Worm (Caenorhabditis elegans) whole organism, L1 larva: ENCODE results near the gene eri-1.

Source experiments
- ceh-90 ChIP-seq: sonication (generic microtip); optimal IDR thresholded peaks from 2 replicates; lab custom pipeline; 2016; ENCODE audit warnings: missing genetic modification characterization, missing compliant biosample characterization
- elt-3 ChIP-seq, 6 experiments: fragments of 150-350 bp in 1 of 6; sonication (generic microtip); optimal IDR thresholded peaks; 2 replicates each; lab custom pipeline; 2017 to 2018; ENCODE audit warnings: missing biosample characterization in 6 of 6, missing genetic modification characterization in 6 of 6, inconsistent platforms in 1 of 6
- lin-15B ChIP-seq: fragments of 150-350 bp; sonication (generic microtip); optimal IDR thresholded peaks from 3 replicates; lab custom pipeline; 2014; ENCODE audit warnings: missing biosample characterization, missing genetic modification characterization
- nhr-28 ChIP-seq: fragments of 150-350 bp; optimal IDR thresholded peaks from 2 replicates; lab custom pipeline; 2014; ENCODE audit warnings: missing biosample characterization, missing genetic modification characterization
- nhr-90 ChIP-seq: sonication (generic microtip); optimal IDR thresholded peaks from 2 replicates; lab custom pipeline; 2016; ENCODE audit warnings: mild to moderate bottlenecking, missing genetic modification characterization, missing compliant biosample characterization; ENCODE audit not compliant: poor library complexity
- rnt-1 ChIP-seq: sonication (generic microtip); optimal IDR thresholded peaks from 2 replicates; lab custom pipeline; 2016; ENCODE audit warnings: mild to moderate bottlenecking, missing genetic modification characterization, moderate library complexity, missing compliant biosample characterization
- sup-37 ChIP-seq: fragments of 200-800 bp; sonication (Bioruptor generic); optimal IDR thresholded peaks from 2 replicates; lab custom pipeline; 2018; ENCODE audit warnings: mild to moderate bottlenecking, missing genetic modification characterization, missing compliant biosample characterization
- unc-62 ChIP-seq: fragments of 150-350 bp; optimal IDR thresholded peaks from 2 replicates; lab custom pipeline; 2014; ENCODE audit warnings: missing biosample characterization, missing genetic modification reagents, missing genetic modification characterization

ce11 chrIV:422112-422511 lies 2.4 kb upstream of the eri-1 start:
- TF ChIP-seq elt-3 (tag; optimal IDR thresholded peaks at IDR 0.05; lab: Kevin White, UChicago): no peak
- no peak for TF ChIP-seq lin-15B (tag; lab: Kevin White, UChicago)
- no peak for TF ChIP-seq sup-37 (GFP tag; lab: Kevin White, UChicago)
- no peak for TF ChIP-seq rnt-1 (tag; lab: Kevin White, UChicago)
- TF ChIP-seq ceh-90 (tag; lab: Kevin White, UChicago): no peak
- TF ChIP-seq unc-62: no peak
- no peak for TF ChIP-seq nhr-90 (tag; lab: Kevin White, UChicago)
- no peak for TF ChIP-seq nhr-28 (tag; lab: Kevin White, UChicago)
